Worm (Caenorhabditis elegans): ENCODE results near the gene lro-1.
A peak's percentile ranks its signal among the peaks of the same experiment; 100 is the strongest.

lro-1 gene

ce11 chrX:6292812-6293211 lies 20.9 kb downstream of the lro-1 start, which contains the start of gene mom-1:
Gene mom-1 (plus strand): TSS chrX:6293112.
- peak; percentile 7 for TF ChIP-seq nhr-2 (tag; optimal IDR thresholded peaks at IDR 0.05)
- TF ChIP-seq hlh-1 (tag; optimal IDR thresholded peaks at IDR 0.05) = peak; percentile 57
- TF ChIP-seq mab-5 (tag; optimal IDR thresholded peaks at IDR 0.05) = no peak

DNA sequence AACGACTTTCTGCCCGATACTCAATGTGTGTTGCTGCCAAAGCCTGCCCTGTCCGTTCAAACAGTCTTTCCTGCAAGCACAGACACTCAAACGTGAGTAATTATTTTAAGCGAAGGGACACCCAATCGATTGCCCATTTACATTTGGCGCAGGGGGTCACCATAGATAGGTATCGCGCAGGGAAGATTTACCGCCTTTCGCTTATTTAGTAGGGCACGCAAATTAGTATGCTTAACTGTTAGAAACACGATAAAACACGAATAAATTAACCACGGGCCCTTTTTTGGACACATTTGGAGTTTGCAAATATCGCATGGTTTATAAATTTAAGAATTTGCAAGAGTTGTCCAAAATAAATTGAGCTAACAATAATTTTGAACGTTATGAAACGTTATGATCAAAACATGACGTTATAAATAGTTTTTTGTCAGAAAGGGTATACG lies 24.5 kb downstream of the lro-1 start:
- TF ChIP-seq mep-1 (tag; optimal IDR thresholded peaks at IDR 0.05) = peak; percentile 99
- peak; percentile 44 for TF ChIP-seq lin-32 (GFP tag; optimal IDR thresholded peaks at IDR 0.05)
- TF ChIP-seq blmp-1 (tag; optimal IDR thresholded peaks at IDR 0.05) = peak; percentile 65
- TF ChIP-seq mls-2 (tag; optimal IDR thresholded peaks at IDR 0.05) = peak; percentile 88
- peak; percentile 9 for TF ChIP-seq sem-2 (GFP tag; optimal IDR thresholded peaks at IDR 0.05)
- peak; percentile 39 for TF ChIP-seq ceh-83 (GFP tag; optimal IDR thresholded peaks at IDR 0.05)
- TF ChIP-seq drap-1 (GFP tag; optimal IDR thresholded peaks at IDR 0.05) = peak; percentile 97
- TF ChIP-seq ceh-39 (tag; optimal IDR thresholded peaks at IDR 0.05) = peak; percentile 91
- TF ChIP-seq unc-39 (tag; optimal IDR thresholded peaks at IDR 0.05) = peak; percentile 96
- peak; percentile 82 for TF ChIP-seq nhr-28 (tag; optimal IDR thresholded peaks at IDR 0.05)
- TF ChIP-seq nhr-237 (tag; optimal IDR thresholded peaks at IDR 0.05) = peak; percentile 100
- no peak for TF ChIP-seq snpc-4 (tag; optimal IDR thresholded peaks at IDR 0.05)
- TF ChIP-seq mab-5 (tag; optimal IDR thresholded peaks at IDR 0.05) = peak; percentile 85
- TF ChIP-seq ces-1 (GFP tag; optimal IDR thresholded peaks at IDR 0.05) = peak; percentile 99
- TF ChIP-seq elt-3 (tag; optimal IDR thresholded peaks at IDR 0.05) = peak; percentile 96
- peak; percentile 85 for TF ChIP-seq hlh-1 (tag; optimal IDR thresholded peaks at IDR 0.05)
- TF ChIP-seq ztf-11 (tag; optimal IDR thresholded peaks at IDR 0.05) = peak; percentile 95
- peak; percentile 93 for TF ChIP-seq sptf-1 (tag; optimal IDR thresholded peaks at IDR 0.05)
- peak; percentile 43 for TF ChIP-seq elt-1 (tag; optimal IDR thresholded peaks at IDR 0.05; ENCODE audit: borderline replicate concordance, insufficient read depth)
- TF ChIP-seq ham-2 (GFP tag; optimal IDR thresholded peaks at IDR 0.05) = peak; percentile 71
- TF ChIP-seq ceh-43 (GFP tag; optimal IDR thresholded peaks at IDR 0.05) = peak; percentile 74
- peak; percentile 89 for TF ChIP-seq unc-120 (tag; optimal IDR thresholded peaks at IDR 0.05; ENCODE audit: poor library complexity, severe bottlenecking)
- peak; percentile 58 for TF ChIP-seq nhr-2 (tag; optimal IDR thresholded peaks at IDR 0.05)
- TF ChIP-seq tbx-8 (GFP tag; optimal IDR thresholded peaks at IDR 0.05) = peak; percentile 29
- peak; percentile 86 for TF ChIP-seq lin-13 (tag; optimal IDR thresholded peaks at IDR 0.05)
- TF ChIP-seq zip-8 (tag; optimal IDR thresholded peaks at IDR 0.05) = no peak
- peak; percentile 76 for TF ChIP-seq M03D4.4 (tag; optimal IDR thresholded peaks at IDR 0.05)
- TF ChIP-seq unc-62 (GFP tag; optimal IDR thresholded peaks at IDR 0.05) = peak; percentile 91
- no peak for TF ChIP-seq flh-1 (GFP tag; optimal IDR thresholded peaks at IDR 0.05)
- peak; percentile 88 for TF ChIP-seq lsy-2 (tag; optimal IDR thresholded peaks at IDR 0.05)
- TF ChIP-seq pha-4 (tag; optimal IDR thresholded peaks at IDR 0.05) = peak; percentile 96
- peak; percentile 93 for TF ChIP-seq cnd-1 (tag; optimal IDR thresholded peaks at IDR 0.05)
- TF ChIP-seq nhr-12 (tag; optimal IDR thresholded peaks at IDR 0.05) = peak; percentile 61
- TF ChIP-seq nhr-76 (tag; optimal IDR thresholded peaks at IDR 0.05) = peak; percentile 53
- peak; percentile 42 for TF ChIP-seq bed-3 (GFP tag; optimal IDR thresholded peaks at IDR 0.05)

DNA sequence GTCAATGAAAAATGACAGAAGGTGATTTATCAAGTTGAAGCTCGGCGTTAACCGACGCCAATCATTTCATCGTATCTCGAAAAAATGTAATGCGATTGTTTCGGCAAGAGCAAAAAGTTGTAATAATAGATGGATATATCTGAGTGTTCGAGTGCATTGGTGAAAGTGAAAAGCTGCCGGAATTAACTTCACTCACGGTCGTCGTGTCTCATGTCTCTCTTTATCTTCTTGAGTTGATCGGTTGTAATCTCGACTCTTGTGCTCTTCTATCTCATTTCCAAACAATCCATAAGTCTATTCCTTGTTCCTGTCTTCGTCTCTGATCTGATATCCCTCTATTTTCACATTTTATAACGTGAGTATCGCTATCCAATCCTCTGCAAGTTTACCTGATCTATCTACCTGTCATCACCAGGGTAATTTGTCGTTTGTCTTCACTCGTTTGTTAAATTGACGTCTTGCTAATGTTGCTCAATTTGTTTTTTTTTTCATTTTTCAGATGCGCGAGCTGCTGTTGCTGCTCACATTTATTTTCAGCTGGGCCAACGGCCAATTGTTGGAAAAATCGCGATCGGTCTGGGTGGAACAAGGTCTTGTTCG lies 27.9 kb downstream of the lro-1 start, which contains the start of gene cest-16:
cest-16 (plus strand) TSS at position 302 of the 600 bp plus-strand sequence.
- TF ChIP-seq elt-3 (tag; optimal IDR thresholded peaks at IDR 0.05) = no peak
- TF ChIP-seq unc-62 (GFP tag; optimal IDR thresholded peaks at IDR 0.05) = peak; percentile 28
- TF ChIP-seq cnd-1 (tag; optimal IDR thresholded peaks at IDR 0.05) = no peak
- no peak for TF ChIP-seq bed-3 (GFP tag; optimal IDR thresholded peaks at IDR 0.05)
- no peak for TF ChIP-seq unc-39 (tag; optimal IDR thresholded peaks at IDR 0.05)
- peak; percentile 45 for TF ChIP-seq hlh-1 (tag; optimal IDR thresholded peaks at IDR 0.05)
- TF ChIP-seq lsy-2 (tag; optimal IDR thresholded peaks at IDR 0.05) = no peak
- TF ChIP-seq unc-120 (tag; optimal IDR thresholded peaks at IDR 0.05; ENCODE audit: poor library complexity, severe bottlenecking) = peak; percentile 62
- TF ChIP-seq snpc-4 (tag; optimal IDR thresholded peaks at IDR 0.05) = no peak
- no peak for TF ChIP-seq mls-2 (tag; optimal IDR thresholded peaks at IDR 0.05)
- no peak for TF ChIP-seq ceh-43 (GFP tag; optimal IDR thresholded peaks at IDR 0.05)
- TF ChIP-seq nhr-237 (tag; optimal IDR thresholded peaks at IDR 0.05) = no peak
